Worm (Caenorhabditis elegans) whole organism, L4/young adult: ENCODE results near the gene Y49F6A.5.

Experiments used
- dao-5 ChIP-seq: sonication (generic microtip); optimal IDR thresholded peaks from 2 replicates; lab custom pipeline; 2016; ENCODE audit warnings: missing genotype, missing genetic modification characterization, moderate library complexity, missing compliant biosample characterization
- him-1 ChIP-seq: sonication (generic microtip); optimal IDR thresholded peaks from 2 replicates; lab custom pipeline; 2016; ENCODE audit warnings: missing genotype, missing genetic modification reagents, missing genetic modification characterization, missing compliant biosample characterization

ce11 chrII:3573255-3573654, 36.4 kb downstream of the Y49F6A.5 start, which contains the start of gene clec-130:
- no peak for TF ChIP-seq dao-5 (tag; lab: Kevin White, UChicago)
- TF ChIP-seq him-1 (tag; lab: Kevin White, UChicago), result no peak
